Worm (Caenorhabditis elegans) whole organism, L4 larva: ENCODE data around the gene C05D11.5.

Experiments used
- D1046.2 ChIP-seq: fragments of 200-800 bp; sonication (Bioruptor generic); IDR thresholded peaks from 2 replicates; pipeline ENCODE4 v1.3.6; 2022; ENCODE audit warnings: missing genetic modification characterization, missing compliant biosample characterization
- F44E2.7 ChIP-seq: fragments of 200-800 bp; sonication (Bioruptor generic); IDR thresholded peaks from 2 replicates; pipeline ENCODE4 v2.1.2; 2022; ENCODE audit warnings: missing genetic modification characterization, missing compliant biosample characterization
- R02D3.7 ChIP-seq: fragments of 150-350 bp; sonication (generic microtip); optimal IDR thresholded peaks from 3 replicates; lab custom pipeline; 2014; ENCODE audit warnings: missing biosample characterization, missing genetic modification characterization
- Y5F2A.4 ChIP-seq: fragments of 200-800 bp; sonication (Bioruptor generic); optimal IDR thresholded peaks from 2 replicates; lab custom pipeline; 2018; ENCODE audit warnings: mild to moderate bottlenecking, missing genetic modification characterization, missing compliant biosample characterization
- Y75B8A.6 ChIP-seq: fragments of 200-800 bp; sonication (Bioruptor generic); IDR thresholded peaks from 2 replicates; pipeline ENCODE4 v1.3.6; 2022; ENCODE audit warnings: missing genetic modification reagents, missing genetic modification characterization, missing compliant biosample characterization
- ZK337.2 ChIP-seq: fragments of 200-800 bp; sonication (Bioruptor generic); IDR thresholded peaks from 2 replicates; pipeline ENCODE4 v1.3.6; 2022; ENCODE audit warnings: missing genetic modification reagents, missing genetic modification characterization, missing compliant biosample characterization
- ceh-20 ChIP-seq: fragments of 200-800 bp; sonication (Bioruptor generic); IDR thresholded peaks from 2 replicates; pipeline ENCODE4 v1.3.6; 2022; ENCODE audit warnings: missing genetic modification reagents, missing genetic modification characterization, missing compliant biosample characterization
- ceh-28 ChIP-seq: fragments of 150-350 bp; optimal IDR thresholded peaks from 2 replicates; lab custom pipeline; 2014; ENCODE audit warnings: missing biosample characterization, missing genetic modification reagents, missing genetic modification characterization
- ctbp-1 ChIP-seq: fragments of 200-800 bp; sonication (Bioruptor generic); IDR thresholded peaks from 2 replicates; pipeline ENCODE4 v1.3.6; 2022; ENCODE audit warnings: missing genetic modification reagents, missing genetic modification characterization, missing compliant biosample characterization
- daf-12 ChIP-seq: fragments of 150-350 bp; optimal IDR thresholded peaks from 2 replicates; lab custom pipeline; 2014; ENCODE audit warnings: missing biosample characterization, missing genetic modification reagents, missing genetic modification characterization
- daf-16 ChIP-seq, 3 experiments: sonication (generic microtip); optimal IDR thresholded peaks; 2 replicates each; lab custom pipeline; 2016 to 2017; ENCODE audit warnings: missing genetic modification characterization in 3 of 3, missing genetic modification reagents in 3 of 3, mild to moderate bottlenecking in 2 of 3, missing compliant biosample characterization in 2 of 3, missing biosample characterization in 1 of 3, moderate library complexity in 1 of 3
- daf-19 ChIP-seq: fragments of 200-800 bp; sonication (Bioruptor generic); conservative IDR thresholded peaks from 2 replicates; pipeline ENCODE4 v1.3.6; 2022; ENCODE audit warnings: missing genetic modification characterization, missing compliant biosample characterization
- daf-8 ChIP-seq: fragments of 200-800 bp; sonication (Bioruptor generic); IDR thresholded peaks from 2 replicates; pipeline ENCODE4 v1.3.6; 2022; ENCODE audit warnings: missing genetic modification characterization, missing compliant biosample characterization
- dmd-6 ChIP-seq: fragments of 200-800 bp; sonication (Bioruptor generic); IDR thresholded peaks from 2 replicates; pipeline ENCODE4 v1.3.6; 2022; ENCODE audit warnings: missing genetic modification reagents, missing genetic modification characterization, missing compliant biosample characterization
- dmd-8 ChIP-seq: fragments of 200-800 bp; sonication (Bioruptor generic); IDR thresholded peaks from 2 replicates; pipeline ENCODE4 v1.3.6; 2022; ENCODE audit warnings: missing genetic modification characterization, missing compliant biosample characterization
- dpl-1 ChIP-seq: fragments of 150-350 bp; optimal IDR thresholded peaks from 2 replicates; lab custom pipeline; 2014; ENCODE audit warnings: missing biosample characterization, missing genetic modification reagents, missing genetic modification characterization
- dve-1 ChIP-seq: sonication (generic microtip); optimal IDR thresholded peaks from 2 replicates; lab custom pipeline; 2017; ENCODE audit warnings: antibody characterized with exemption, mild to moderate bottlenecking, missing genetic modification characterization, missing compliant biosample characterization; ENCODE audit not compliant: insufficient read depth
- egl-27 ChIP-seq: sonication (generic microtip); optimal IDR thresholded peaks from 3 replicates; lab custom pipeline; 2017; ENCODE audit warnings: missing biosample characterization, missing genetic modification reagents, missing genetic modification characterization
- hlh-11 ChIP-seq: fragments of 200-800 bp; sonication (Bioruptor generic); optimal IDR thresholded peaks from 2 replicates; lab custom pipeline; 2018; ENCODE audit warnings: mild to moderate bottlenecking, missing genetic modification characterization, missing compliant biosample characterization
- hlh-30 ChIP-seq: sonication (generic microtip); optimal IDR thresholded peaks from 2 replicates; lab custom pipeline; 2017; ENCODE audit warnings: antibody characterized with exemption, mild to moderate bottlenecking, missing genetic modification characterization, missing compliant biosample characterization; ENCODE audit not compliant: insufficient read depth
- hmg-1.1 ChIP-seq: fragments of 200-800 bp; sonication (Bioruptor generic); IDR thresholded peaks from 2 replicates; pipeline ENCODE4 v1.3.6; 2022; ENCODE audit warnings: missing genetic modification reagents, missing genetic modification characterization, missing compliant biosample characterization
- jun-1 ChIP-seq: fragments of 150-350 bp; optimal IDR thresholded peaks from 2 replicates; lab custom pipeline; 2014; ENCODE audit warnings: missing biosample characterization, missing genetic modification reagents, missing genetic modification characterization
- lin-1 ChIP-seq: fragments of 200-800 bp; sonication (Bioruptor generic); IDR thresholded peaks from 2 replicates; pipeline ENCODE4 v1.3.6; 2022; ENCODE audit warnings: missing genetic modification reagents, missing genetic modification characterization, missing compliant biosample characterization
- lin-13 ChIP-seq: fragments of 150-350 bp; optimal IDR thresholded peaks from 2 replicates; lab custom pipeline; 2014; ENCODE audit warnings: missing biosample characterization, missing genetic modification reagents, missing genetic modification characterization
- lin-15B ChIP-seq: fragments of 150-350 bp; sonication (generic microtip); optimal IDR thresholded peaks from 3 replicates; lab custom pipeline; 2014; ENCODE audit warnings: missing biosample characterization, missing genetic modification characterization
- lin-29 ChIP-seq: fragments of 200-800 bp; sonication (Bioruptor generic); IDR thresholded peaks from 2 replicates; pipeline ENCODE4 v1.3.6; 2022; ENCODE audit warnings: missing genetic modification reagents, missing genetic modification characterization, missing compliant biosample characterization
- lin-38 ChIP-seq: fragments of 200-800 bp; sonication (Bioruptor generic); IDR thresholded peaks from 2 replicates; pipeline ENCODE4 v1.3.6; 2022; ENCODE audit warnings: missing genetic modification reagents, missing genetic modification characterization, missing compliant biosample characterization
- lsy-2 ChIP-seq, 2 experiments: fragments of 150-350 bp in 1 of 2; sonication (generic microtip) in 1 of 2; optimal IDR thresholded peaks; 2 replicates each; lab custom pipeline; 2014 to 2017; ENCODE audit warnings: missing biosample characterization in 2 of 2, missing genetic modification characterization in 2 of 2
- mdl-1 ChIP-seq, 2 experiments: fragments of 150-350 bp in 1 of 2; sonication (generic microtip) in 1 of 2; optimal IDR thresholded peaks; 2 replicates each; lab custom pipeline; 2014 to 2017; ENCODE audit warnings: missing biosample characterization in 2 of 2, missing genetic modification characterization in 2 of 2
- mep-1 ChIP-seq: fragments of 150-350 bp; sonication (generic microtip); optimal IDR thresholded peaks from 3 replicates; lab custom pipeline; 2014; ENCODE audit warnings: missing biosample characterization, missing genetic modification characterization
- mxl-3 ChIP-seq: fragments of 200-800 bp; sonication (Bioruptor generic); optimal IDR thresholded peaks from 2 replicates; lab custom pipeline; 2018; ENCODE audit warnings: mild to moderate bottlenecking, missing genetic modification characterization, missing compliant biosample characterization
- nhr-10 ChIP-seq: fragments of 150-350 bp; optimal IDR thresholded peaks from 2 replicates; lab custom pipeline; 2014; ENCODE audit warnings: missing biosample characterization, missing genetic modification characterization
- nhr-102 ChIP-seq: sonication (generic microtip); optimal IDR thresholded peaks from 2 replicates; lab custom pipeline; 2016; ENCODE audit warnings: mild to moderate bottlenecking, missing genetic modification characterization, moderate library complexity, missing compliant biosample characterization
- nhr-11 ChIP-seq: fragments of 150-350 bp; optimal IDR thresholded peaks from 2 replicates; lab custom pipeline; 2014; ENCODE audit warnings: missing biosample characterization, missing genetic modification characterization
- nhr-25 ChIP-seq: sonication (generic microtip); optimal IDR thresholded peaks from 2 replicates; lab custom pipeline; 2017; ENCODE audit warnings: missing genetic modification characterization, mild to moderate bottlenecking, missing compliant biosample characterization, antibody characterized with exemption, moderate library complexity, borderline replicate concordance; ENCODE audit not compliant: insufficient read depth
- nhr-28 ChIP-seq: fragments of 150-350 bp; optimal IDR thresholded peaks from 2 replicates; lab custom pipeline; 2014; ENCODE audit warnings: missing biosample characterization, missing genetic modification characterization
- nhr-42 ChIP-seq: fragments of 200-800 bp; sonication (Bioruptor generic); IDR thresholded peaks from 2 replicates; pipeline ENCODE4 v1.3.6; 2022; ENCODE audit warnings: missing genetic modification characterization, missing compliant biosample characterization
- nhr-48 ChIP-seq: sonication (generic microtip); optimal IDR thresholded peaks from 2 replicates; lab custom pipeline; 2016; ENCODE audit warnings: mild to moderate bottlenecking, missing genetic modification characterization, missing compliant biosample characterization
- rbr-2 ChIP-seq: sonication (generic microtip); optimal IDR thresholded peaks from 2 replicates; lab custom pipeline; 2016; ENCODE audit warnings: missing genotype, missing genetic modification characterization, missing compliant biosample characterization
- saeg-2 ChIP-seq: fragments of 200-800 bp; sonication (Bioruptor generic); IDR thresholded peaks from 2 replicates; pipeline ENCODE4 v1.3.6; 2022; ENCODE audit warnings: missing genetic modification reagents, missing genetic modification characterization, missing compliant biosample characterization
- snpc-1.2 ChIP-seq: fragments of 200-800 bp; sonication (Bioruptor generic); IDR thresholded peaks from 2 replicates; pipeline ENCODE4 v1.3.6; 2022; ENCODE audit warnings: missing genetic modification reagents, missing genetic modification characterization, missing compliant biosample characterization
- tra-1 ChIP-seq: fragments of 200-800 bp; sonication (Bioruptor generic); IDR thresholded peaks from 2 replicates; pipeline ENCODE4 v1.3.6; 2022; ENCODE audit warnings: missing genetic modification reagents, missing genetic modification characterization, missing compliant biosample characterization
- unc-39 ChIP-seq: sonication (generic microtip); optimal IDR thresholded peaks from 2 replicates; lab custom pipeline; 2017; ENCODE audit warnings: missing biosample characterization, missing genetic modification characterization
- unc-62 ChIP-seq, 3 experiments: fragments of 150-350 bp in 1 of 3; sonication (generic microtip); optimal IDR thresholded peaks in 2 of 3; peaks in 1 of 3; 1 replicate in 1 of 3; 2 replicates in 2 of 3; lab custom pipeline; 2014 to 2017; ENCODE audit warnings: missing biosample characterization in 3 of 3, missing genetic modification characterization in 3 of 3, missing genetic modification reagents in 3 of 3, missing genotype in 1 of 3
- zip-11 ChIP-seq: fragments of 200-800 bp; sonication (Bioruptor generic); IDR thresholded peaks from 2 replicates; pipeline ENCODE4 v1.3.6; 2022; ENCODE audit warnings: missing genetic modification characterization, missing compliant biosample characterization

C05D11.5 gene

DNA sequence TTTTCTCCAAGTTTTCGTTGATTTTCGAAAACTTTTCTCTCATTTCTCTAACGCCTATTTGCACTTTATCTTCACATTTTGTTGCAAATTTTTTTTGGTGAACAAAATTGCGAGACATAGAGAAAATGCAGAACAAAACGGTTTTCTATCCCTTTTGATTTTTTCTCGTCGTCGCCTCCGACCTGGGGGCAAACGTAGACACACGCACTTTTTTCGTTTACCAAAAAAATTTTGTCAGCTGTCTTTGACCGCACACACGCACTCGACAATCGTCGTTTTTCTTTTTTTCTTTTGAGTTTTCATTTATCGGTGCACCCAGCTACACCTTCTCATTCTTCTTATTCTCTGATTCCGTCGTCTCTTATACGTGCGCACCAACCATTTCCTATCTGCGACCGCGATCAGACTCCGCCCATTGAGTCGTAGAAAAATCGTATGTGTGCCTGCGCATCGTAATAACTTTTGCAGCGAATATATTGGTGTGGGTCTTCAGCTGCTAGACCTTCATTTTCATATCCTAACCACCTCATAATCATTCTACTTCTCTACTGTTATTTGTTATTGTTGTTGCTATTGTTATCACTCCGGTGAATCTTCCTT is 49.4 kb downstream of the C05D11.5 start:
- TF ChIP-seq lsy-2 (tag; optimal IDR thresholded peaks at IDR 0.05; lab: Kevin White, UChicago): peak in 1 of 2 experiments; percentile 39
- TF ChIP-seq lin-15B (tag; lab: Kevin White, UChicago): no peak
- no peak for TF ChIP-seq unc-39
- TF ChIP-seq R02D3.7 (tag; lab: Kevin White, UChicago): no peak
- TF ChIP-seq zip-11: no peak
- TF ChIP-seq nhr-48 (tag; lab: Kevin White, UChicago): peak; percentile 74
- peak; percentile 28 for TF ChIP-seq nhr-11 (tag; lab: Kevin White, UChicago)
- TF ChIP-seq F44E2.7: no peak
- TF ChIP-seq lin-1 (GFP tag; lab: Robert Waterston, UW): no peak
- TF ChIP-seq mxl-3 (GFP tag; lab: Kevin White, UChicago): peak; percentile 38
- no peak for TF ChIP-seq snpc-1.2 (GFP tag; lab: Robert Waterston, UW)
- peak in 1 of 2 experiments; percentile 43 for TF ChIP-seq mdl-1 (tag; optimal IDR thresholded peaks at IDR 0.05; lab: Kevin White, UChicago)
- TF ChIP-seq jun-1: no peak
- no peak for TF ChIP-seq daf-8 (GFP tag; lab: Robert Waterston, UW)
- TF ChIP-seq mep-1 (tag; lab: Kevin White, UChicago): peak; percentile 22
- TF ChIP-seq lin-13 (GFP tag; lab: Kevin White, UChicago): no peak
- no peak for TF ChIP-seq nhr-42
- TF ChIP-seq ZK337.2 (GFP tag; lab: Robert Waterston, UW): no peak
- peak; percentile 77 for TF ChIP-seq nhr-28 (tag; lab: Kevin White, UChicago)
- no peak for TF ChIP-seq D1046.2 (GFP tag; lab: Robert Waterston, UW)
- peak; percentile 77 for TF ChIP-seq dmd-6 (GFP tag; lab: Robert Waterston, UW)
- TF ChIP-seq egl-27 (tag; lab: Kevin White, UChicago): no peak
- TF ChIP-seq daf-19 (GFP tag; lab: Robert Waterston, UW): 0 out of 2 replicates have a peak, but pooled peaks have one; percentile 25
- TF ChIP-seq hlh-11: peak; percentile 71
- TF ChIP-seq tra-1 (GFP tag; lab: Robert Waterston, UW): peak; percentile 60; the same call in 1 of the 2 replicates
- 0 out of 2 replicates have a peak, but pooled peaks have one; percentile 16 for TF ChIP-seq ceh-20
- TF ChIP-seq nhr-10 (tag; lab: Kevin White, UChicago): no peak
- TF ChIP-seq ctbp-1 (GFP tag; lab: Robert Waterston, UW): 0 out of 2 replicates have a peak, but pooled peaks have one; percentile 10
- TF ChIP-seq ceh-28 (tag; lab: Kevin White, UChicago): no peak
- TF ChIP-seq saeg-2 (GFP tag; lab: Robert Waterston, UW): no peak
- 0 out of 2 replicates have a peak, but pooled peaks have one; percentile 10 for TF ChIP-seq lin-29
- no peak for TF ChIP-seq Y5F2A.4 (GFP tag; lab: Kevin White, UChicago)
- no peak for TF ChIP-seq daf-16 (GFP tag; optimal IDR thresholded peaks at IDR 0.05; lab: Kevin White, UChicago)
- TF ChIP-seq daf-16 (tag; optimal IDR thresholded peaks at IDR 0.05; lab: Kevin White, UChicago): no peak
- 0 out of 2 replicates have a peak, but pooled peaks have one; percentile 12 for TF ChIP-seq lin-38 (GFP tag; lab: Robert Waterston, UW)
- TF ChIP-seq nhr-25 (tag; lab: Kevin White, UChicago): peak; percentile 25
- TF ChIP-seq dve-1: peak; percentile 20
- peak; percentile 69 for TF ChIP-seq hlh-30 (tag; lab: Kevin White, UChicago)
- TF ChIP-seq unc-62 (GFP tag; optimal IDR thresholded peaks at IDR 0.05 in 1 of 2; lab: Kevin White, UChicago): peak in 1 of 2 experiments; percentile 99
- TF ChIP-seq unc-62 (tag; optimal IDR thresholded peaks at IDR 0.05; lab: Kevin White, UChicago): no peak
- no peak for TF ChIP-seq dpl-1 (GFP tag; lab: Kevin White, UChicago)
- no peak for TF ChIP-seq dmd-8 (GFP tag; lab: Robert Waterston, UW)
- TF ChIP-seq daf-12: no peak
- TF ChIP-seq Y75B8A.6 (GFP tag; lab: Robert Waterston, UW): no peak
- no peak for TF ChIP-seq rbr-2
- TF ChIP-seq hmg-1.1 (GFP tag; lab: Robert Waterston, UW): 0 out of 2 replicates have a peak, but pooled peaks have one; percentile 14
- peak; percentile 11 for TF ChIP-seq nhr-102 (tag; lab: Kevin White, UChicago)
